Fruit fly (Drosophila melanogaster) whole organism, embryonic: ENCODE measurements around the gene Mettl2.

Experiments
- B-H2 ChIP-seq: fragments of 200-800 bp; sonication (Bioruptor generic); optimal IDR thresholded peaks from 2 replicates; lab custom pipeline; 2018; ENCODE audit warnings: missing biosample characterization, mild to moderate bottlenecking, missing genetic modification characterization
- CG12391 ChIP-seq: fragments of 200-800 bp; sonication (Bioruptor generic); optimal IDR thresholded peaks from 3 replicates; lab custom pipeline; 2018; ENCODE audit warnings: missing biosample characterization, mild to moderate bottlenecking, missing genetic modification characterization, moderate library complexity
- CG12744 ChIP-seq: fragments of 200-800 bp; sonication (Bioruptor generic); optimal IDR thresholded peaks from 2 replicates; lab custom pipeline; 2016; ENCODE audit warnings: missing biosample characterization, missing genetic modification characterization
- CG13123 ChIP-seq: fragments of 200-800 bp; sonication (Bioruptor generic); optimal IDR thresholded peaks from 2 replicates; lab custom pipeline; 2016; ENCODE audit warnings: missing biosample characterization, missing genetic modification characterization
- CG13287 ChIP-seq: fragments of 200-800 bp; sonication (Bioruptor generic); IDR thresholded peaks from 2 replicates; pipeline ENCODE4 v1.3.6; 2022; ENCODE audit warnings: missing biosample characterization, missing genetic modification characterization; ENCODE audit not compliant: partially characterized antibody
- CG14860 ChIP-seq: fragments of 200-800 bp; sonication (Bioruptor generic); IDR thresholded peaks from 3 replicates; pipeline ENCODE4 v1.3.6; 2022; ENCODE audit warnings: missing biosample characterization, missing genetic modification characterization; ENCODE audit not compliant: partially characterized antibody
- CG16779 ChIP-seq: fragments of 200-800 bp; sonication (Bioruptor generic); IDR thresholded peaks from 2 replicates; pipeline ENCODE4 v1.3.6; 2022; ENCODE audit warnings: missing biosample characterization, missing genetic modification characterization
- CG17612 ChIP-seq: fragments of 200-800 bp; sonication (Bioruptor generic); IDR thresholded peaks from 2 replicates; pipeline ENCODE4 v1.3.6; 2022; ENCODE audit warnings: missing biosample characterization, missing genetic modification characterization
- CG17912 ChIP-seq: fragments of 200-800 bp; sonication (Bioruptor generic); optimal IDR thresholded peaks from 2 replicates; lab custom pipeline; 2018; ENCODE audit warnings: missing biosample characterization, mild to moderate bottlenecking, missing genetic modification characterization
- CG31224 ChIP-seq: fragments of 200-800 bp; sonication (Bioruptor generic); IDR thresholded peaks from 2 replicates; pipeline ENCODE4 v1.3.6; 2022; ENCODE audit warnings: missing biosample characterization, missing genetic modification characterization
- CG33557 ChIP-seq: fragments of 200-800 bp; sonication (Bioruptor generic); optimal IDR thresholded peaks from 2 replicates; lab custom pipeline; 2019; ENCODE audit warnings: missing biosample characterization, mild to moderate bottlenecking, missing genetic modification characterization, moderate library complexity
- CG6854 ChIP-seq: fragments of 200-800 bp; sonication (Bioruptor generic); optimal IDR thresholded peaks from 3 replicates; lab custom pipeline; 2017; ENCODE audit warnings: missing biosample characterization, mild to moderate bottlenecking, missing genetic modification characterization
- CG7839 ChIP-seq: fragments of 200-800 bp; sonication (Bioruptor generic); optimal IDR thresholded peaks from 3 replicates; lab custom pipeline; 2018; ENCODE audit warnings: missing biosample characterization, mild to moderate bottlenecking, missing genetic modification characterization, moderate library complexity
- CG7987 ChIP-seq: fragments of 200-800 bp; sonication (Bioruptor generic); optimal IDR thresholded peaks from 2 replicates; lab custom pipeline; 2018; ENCODE audit warnings: missing biosample characterization, mild to moderate bottlenecking, missing genetic modification characterization, moderate library complexity
- CG8089 ChIP-seq: fragments of 200-800 bp; sonication (Bioruptor generic); optimal IDR thresholded peaks from 3 replicates; lab custom pipeline; 2016; ENCODE audit warnings: missing biosample characterization, missing genetic modification characterization
- CG9727 ChIP-seq: fragments of 200-800 bp; sonication (Bioruptor generic); optimal IDR thresholded peaks from 3 replicates; lab custom pipeline; 2017; ENCODE audit warnings: missing biosample characterization, mild to moderate bottlenecking, missing genetic modification characterization
- CoRest ChIP-seq: fragments of 200-800 bp; sonication (Bioruptor generic); optimal IDR thresholded peaks from 3 replicates; lab custom pipeline; 2018; ENCODE audit warnings: missing biosample characterization, mild to moderate bottlenecking, missing genetic modification characterization, moderate library complexity
- CrebB ChIP-seq: fragments of 200-800 bp; sonication (Bioruptor generic); optimal IDR thresholded peaks from 3 replicates; lab custom pipeline; 2018; ENCODE audit warnings: missing biosample characterization, mild to moderate bottlenecking, missing genetic modification characterization
- D19A ChIP-seq: fragments of 200-800 bp; optimal IDR thresholded peaks from 3 replicates; lab custom pipeline; 2019; ENCODE audit warnings: missing biosample characterization, mild to moderate bottlenecking, missing genetic modification characterization, moderate library complexity
- Dad ChIP-seq: fragments of 200-800 bp; sonication (Bioruptor generic); optimal IDR thresholded peaks from 3 replicates; lab custom pipeline; 2016; ENCODE audit warnings: missing biosample characterization, missing genetic modification characterization
- Dref ChIP-seq: fragments of 200-800 bp; sonication (Bioruptor generic); IDR thresholded peaks from 2 replicates; pipeline ENCODE4 v1.3.6; 2022; ENCODE audit warnings: missing biosample characterization, missing genetic modification characterization
- E2f2 ChIP-seq: fragments of 200-800 bp; sonication (Bioruptor generic); IDR thresholded peaks from 2 replicates; pipeline ENCODE4 v1.3.6; 2022; ENCODE audit warnings: missing biosample characterization, missing genetic modification characterization
- Gsc ChIP-seq: fragments of 200-800 bp; sonication (Bioruptor generic); IDR thresholded peaks from 2 replicates; pipeline ENCODE4 v1.3.6; 2022; ENCODE audit warnings: missing biosample characterization, missing genetic modification characterization
- HHEX ChIP-seq: fragments of 200-800 bp; sonication (Bioruptor generic); optimal IDR thresholded peaks from 3 replicates; lab custom pipeline; 2017; ENCODE audit warnings: missing biosample characterization, mild to moderate bottlenecking, missing genetic modification characterization, missing genetic modification reagents
- HmgZ ChIP-seq: fragments of 200-800 bp; sonication (Bioruptor generic); optimal IDR thresholded peaks from 2 replicates; lab custom pipeline; 2018; ENCODE audit warnings: missing biosample characterization, mild to moderate bottlenecking, missing genetic modification characterization
- Hsf ChIP-seq: fragments of 200-800 bp; sonication (Bioruptor generic); optimal IDR thresholded peaks from 3 replicates; lab custom pipeline; 2016; ENCODE audit warnings: missing biosample characterization, missing genetic modification characterization
- Kr ChIP-seq: fragments of 200-800 bp; sonication (Bioruptor generic); optimal IDR thresholded peaks from 2 replicates; lab custom pipeline; 2017; ENCODE audit warnings: missing biosample characterization, mild to moderate bottlenecking, missing genetic modification characterization
- Meics ChIP-seq: fragments of 200-800 bp; sonication (Bioruptor generic); optimal IDR thresholded peaks from 2 replicates; lab custom pipeline; 2017; ENCODE audit warnings: missing biosample characterization, mild to moderate bottlenecking, missing genetic modification characterization
- Myb ChIP-seq: fragments of 200-800 bp; sonication (Bioruptor generic); optimal IDR thresholded peaks from 2 replicates; lab custom pipeline; 2016; ENCODE audit warnings: missing biosample characterization, missing genetic modification characterization
- Tbp ChIP-seq: fragments of >200 bp; optimal IDR thresholded peaks from 2 replicates; lab custom pipeline; 2018; ENCODE audit warnings: missing biosample characterization, missing genetic modification characterization
- ash1 ChIP-seq: fragments of 200-800 bp; sonication (Bioruptor generic); optimal IDR thresholded peaks from 2 replicates; lab custom pipeline; 2018; ENCODE audit warnings: missing biosample characterization, mild to moderate bottlenecking, missing genetic modification characterization
- bbx ChIP-seq: fragments of 200-800 bp; sonication (Bioruptor generic); IDR thresholded peaks from 2 replicates; pipeline ENCODE4 v1.3.6; 2022; ENCODE audit warnings: missing biosample characterization, missing genetic modification characterization; ENCODE audit not compliant: partially characterized antibody
- bowl ChIP-seq: fragments of 200-800 bp; sonication (Bioruptor generic); IDR thresholded peaks from 2 replicates; pipeline ENCODE4 v1.3.6; 2022; ENCODE audit warnings: missing biosample characterization, missing genetic modification characterization
- br ChIP-seq: fragments of >200 bp; optimal IDR thresholded peaks from 2 replicates; lab custom pipeline; 2017
- bsh ChIP-seq, 2 experiments: fragments of 200-800 bp; sonication (Bioruptor generic); optimal IDR thresholded peaks; 2 replicates each; lab custom pipeline; 2017 to 2018; ENCODE audit warnings: mild to moderate bottlenecking in 2 of 2, missing biosample characterization in 2 of 2, missing genetic modification characterization in 2 of 2, moderate library complexity in 1 of 2
- btn ChIP-seq: fragments of 200-800 bp; sonication (Bioruptor generic); optimal IDR thresholded peaks from 2 replicates; lab custom pipeline; 2016; ENCODE audit warnings: missing biosample characterization, missing genetic modification characterization
- corto ChIP-seq: fragments of 200-800 bp; sonication (Bioruptor generic); optimal IDR thresholded peaks from 2 replicates; lab custom pipeline; 2016; ENCODE audit warnings: missing biosample characterization, mild to moderate bottlenecking, missing genetic modification characterization, moderate library complexity
- dysf ChIP-seq: fragments of 200-800 bp; sonication (Bioruptor generic); IDR thresholded peaks from 3 replicates; pipeline ENCODE4 v1.3.6; 2022; ENCODE audit warnings: missing biosample characterization, missing genetic modification characterization
- ftz-f1 ChIP-seq: fragments of 200-800 bp; sonication (Bioruptor generic); optimal IDR thresholded peaks from 2 replicates; lab custom pipeline; 2016; ENCODE audit warnings: missing biosample characterization, missing genetic modification characterization
- gcm ChIP-seq: fragments of 200-800 bp; sonication (Bioruptor generic); optimal IDR thresholded peaks from 2 replicates; lab custom pipeline; 2019; ENCODE audit warnings: missing biosample characterization, mild to moderate bottlenecking, missing genetic modification characterization, moderate library complexity
- jing ChIP-seq: fragments of 200-800 bp; sonication (Bioruptor generic); optimal IDR thresholded peaks from 2 replicates; lab custom pipeline; 2018; ENCODE audit warnings: missing biosample characterization, mild to moderate bottlenecking, missing genetic modification characterization
- org-1 ChIP-seq: fragments of 200-800 bp; sonication (Bioruptor generic); optimal IDR thresholded peaks from 2 replicates; lab custom pipeline; 2017; ENCODE audit warnings: missing biosample characterization, missing genetic modification characterization
- otp ChIP-seq: fragments of 200-800 bp; sonication (Bioruptor generic); IDR thresholded peaks from 3 replicates; pipeline ENCODE4, ENCODE4 v1.3.6; 2022; ENCODE audit warnings: missing biosample characterization, missing genetic modification characterization
- phol ChIP-seq: fragments of 200-800 bp; sonication (Bioruptor generic); optimal IDR thresholded peaks from 3 replicates; lab custom pipeline; 2018; ENCODE audit warnings: missing biosample characterization, mild to moderate bottlenecking, missing genetic modification characterization, moderate library complexity
- prd ChIP-seq, 3 experiments: fragments of >200 bp in 2 of 3; fragments of 200-800 bp in 1 of 3; sonication (Bioruptor generic) in 1 of 3; optimal IDR thresholded peaks in 2 of 3; IDR thresholded peaks in 1 of 3; 2 replicates in 2 of 3; 3 replicates in 1 of 3; pipeline versions ENCODE4 v1.3.6 to Lab custom; 2017 to 2022; ENCODE audit warnings: missing biosample characterization in 1 of 3, missing genetic modification characterization in 1 of 3
- repo ChIP-seq: fragments of 200-800 bp; sonication (Bioruptor generic); optimal IDR thresholded peaks from 2 replicates; lab custom pipeline; 2016; ENCODE audit warnings: missing biosample characterization, missing genetic modification characterization
- slbo ChIP-seq: fragments of 200-800 bp; sonication (Bioruptor generic); IDR thresholded peaks from 2 replicates; pipeline ENCODE4 v1.3.6; 2022; ENCODE audit warnings: missing biosample characterization, missing genetic modification characterization
- tup ChIP-seq: fragments of 200-800 bp; sonication (Bioruptor generic); optimal IDR thresholded peaks from 2 replicates; lab custom pipeline; 2016; ENCODE audit warnings: missing biosample characterization, mild to moderate bottlenecking, missing genetic modification characterization, moderate library complexity
- zen2 ChIP-seq: fragments of 200-800 bp; sonication (Bioruptor generic); IDR thresholded peaks from 3 replicates; pipeline ENCODE4 v1.3.6; 2022; ENCODE audit warnings: missing biosample characterization, missing genetic modification characterization; ENCODE audit not compliant: partially characterized antibody
- zf30C ChIP-seq: fragments of 200-800 bp; sonication (Bioruptor generic); optimal IDR thresholded peaks from 3 replicates; lab custom pipeline; 2018; ENCODE audit warnings: missing biosample characterization, mild to moderate bottlenecking, missing genetic modification characterization

Mettl2 gene

DNA sequence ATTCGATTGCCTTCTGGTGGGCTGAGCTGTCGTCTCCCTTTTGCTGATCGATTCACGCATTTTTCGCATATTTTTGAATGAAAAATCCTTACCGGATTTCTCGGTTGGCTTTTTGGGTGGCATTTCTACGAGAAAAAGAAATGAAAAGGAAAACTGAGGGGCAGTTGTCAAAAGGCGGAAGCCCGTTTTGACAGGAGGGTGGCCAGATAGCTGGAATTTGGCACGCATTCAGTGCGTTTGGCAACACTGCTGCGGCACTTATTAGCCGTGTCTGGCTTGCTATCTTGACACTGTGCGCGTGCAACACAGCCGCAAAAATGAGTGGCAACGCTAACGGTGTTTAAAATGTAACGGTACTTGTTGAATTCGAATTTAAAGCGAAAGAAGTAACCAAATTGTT, 29.5 kb upstream of the Mettl2 start, which contains the start of gene RpL23A (continued):
- peak; percentile 97 for TF ChIP-seq CG8089
- peak; percentile 97 for TF ChIP-seq B-H2
- TF ChIP-seq CG33557, result peak; percentile 87
- TF ChIP-seq slbo (GFP tag; lab: Robert Waterston, UW), result peak; percentile 96
- TF ChIP-seq Gsc (GFP tag; lab: Robert Waterston, UW), result peak; percentile 70
- peak in 1 of 2 experiments; percentile 86 for TF ChIP-seq bsh (GFP tag; optimal IDR thresholded peaks at IDR 0.05; lab: Kevin White, UChicago)
- peak; percentile 96 for TF ChIP-seq Hsf (GFP tag; lab: Kevin White, UChicago)
- no peak for TF ChIP-seq zen2 (GFP tag; lab: Robert Waterston, UW)
- peak; percentile 91 for TF ChIP-seq CG7839 (tag; lab: Kevin White, UChicago)
- TF ChIP-seq org-1 (GFP tag; lab: Kevin White, UChicago), result peak; percentile 93
- TF ChIP-seq Tbp (GFP tag; lab: Kevin White, UChicago), result no peak
- peak; percentile 100 for TF ChIP-seq Myb
- TF ChIP-seq btn, result peak; percentile 92
- TF ChIP-seq E2f2 (GFP tag; lab: Robert Waterston, UW), result peak; percentile 90
- TF ChIP-seq phol (tag; lab: Kevin White, UChicago), result peak; percentile 95
- TF ChIP-seq CG12744 (GFP tag; lab: Kevin White, UChicago), result peak; percentile 95
- TF ChIP-seq otp, result peak; percentile 96
- peak; percentile 85 for TF ChIP-seq CG6854 (GFP tag; lab: Kevin White, UChicago)
- peak; percentile 65 for TF ChIP-seq CG13287 (GFP tag; lab: Robert Waterston, UW)
- TF ChIP-seq prd (optimal IDR thresholded peaks at IDR 0.05; lab: Kevin White, UChicago), result no peak
- TF ChIP-seq prd (GFP tag; IDR thresholded peaks at IDR 0.05; lab: Robert Waterston, UW), result peak; percentile 89
- peak; percentile 98 for TF ChIP-seq ash1 (GFP tag; lab: Kevin White, UChicago)
- peak; percentile 43; the same call in 1 of the 2 replicates for TF ChIP-seq bowl
- peak; percentile 92 for TF ChIP-seq CG13123
- peak; percentile 98 for TF ChIP-seq Meics (GFP tag; lab: Kevin White, UChicago)
- TF ChIP-seq br (lab: Kevin White, UChicago), result no peak
- peak; percentile 93 for TF ChIP-seq CrebB (tag; lab: Kevin White, UChicago)
- TF ChIP-seq ftz-f1 (GFP tag; lab: Kevin White, UChicago), result peak; percentile 91
- TF ChIP-seq CoRest (tag; lab: Kevin White, UChicago), result peak; percentile 92
- peak; percentile 97 for TF ChIP-seq repo
- peak; percentile 88 for TF ChIP-seq CG31224
- TF ChIP-seq dysf, result peak; percentile 94
- peak; percentile 55 for TF ChIP-seq Kr (GFP tag; lab: Kevin White, UChicago)
- TF ChIP-seq CG16779 (GFP tag; lab: Robert Waterston, UW), result peak; percentile 93
- peak; percentile 97 for TF ChIP-seq HHEX
- TF ChIP-seq HmgZ (tag; lab: Kevin White, UChicago), result peak; percentile 98
- peak; percentile 89 for TF ChIP-seq jing (GFP tag; lab: Kevin White, UChicago)
- peak; percentile 79 for TF ChIP-seq gcm (GFP tag; lab: Kevin White, UChicago)
- TF ChIP-seq Dref (GFP tag; lab: Robert Waterston, UW), result peak; percentile 56
- peak; percentile 99 for TF ChIP-seq CG7987 (GFP tag; lab: Kevin White, UChicago)
- TF ChIP-seq bbx (GFP tag; lab: Robert Waterston, UW), result peak; percentile 41; the same call in 1 of the 2 replicates
- TF ChIP-seq zf30C, result peak; percentile 59
- TF ChIP-seq CG12391 (tag; lab: Kevin White, UChicago), result peak; percentile 95
- peak; percentile 63 for TF ChIP-seq D19A (tag; lab: Kevin White, UChicago)
- TF ChIP-seq CG17612, result peak; percentile 76; the same call in 1 of the 2 replicates
- peak; percentile 98 for TF ChIP-seq Dad (GFP tag; lab: Kevin White, UChicago)
- TF ChIP-seq corto (GFP tag; lab: Kevin White, UChicago), result no peak
- peak; percentile 97 for TF ChIP-seq CG9727 (GFP tag; lab: Kevin White, UChicago)
- no peak for TF ChIP-seq CG14860 (GFP tag; lab: Robert Waterston, UW)
- peak; percentile 96 for TF ChIP-seq CG17912 (GFP tag; lab: Kevin White, UChicago)
- TF ChIP-seq tup, result peak; percentile 85
